Fruit fly (Drosophila melanogaster) whole organism, adult: ENCODE measurements around the gene CG10874.

Experiments
- CG11617 ChIP-seq: fragments of 200-800 bp; sonication (Bioruptor generic); optimal IDR thresholded peaks from 2 replicates; lab custom pipeline; 2017; ENCODE audit warnings: mild to moderate bottlenecking, missing biosample characterization, missing genetic modification reagents, missing genetic modification characterization
- CG12768 ChIP-seq: fragments of 200-800 bp; sonication (Bioruptor generic); optimal IDR thresholded peaks from 2 replicates; lab custom pipeline; 2017; ENCODE audit warnings: missing biosample characterization, missing genetic modification characterization, mild to moderate bottlenecking, moderate library complexity, missing genetic modification reagents
- CG14711 ChIP-seq: fragments of 200-800 bp; sonication (Bioruptor generic); optimal IDR thresholded peaks from 2 replicates; lab custom pipeline; 2018; ENCODE audit warnings: missing biosample characterization, mild to moderate bottlenecking, missing genetic modification characterization, moderate library complexity
- CG1620 ChIP-seq: fragments of 200-800 bp; sonication (Bioruptor generic); optimal IDR thresholded peaks from 2 replicates; lab custom pipeline; 2016; ENCODE audit warnings: missing biosample characterization, missing genetic modification characterization
- CG33017 ChIP-seq: fragments of 200-800 bp; sonication (Bioruptor generic); optimal IDR thresholded peaks from 2 replicates; lab custom pipeline; 2018; ENCODE audit warnings: missing biosample characterization, mild to moderate bottlenecking, missing genetic modification characterization, moderate library complexity
- CG5204 ChIP-seq: fragments of 200-800 bp; sonication (Bioruptor generic); optimal IDR thresholded peaks from 2 replicates; lab custom pipeline; 2016; ENCODE audit warnings: missing biosample characterization, missing genetic modification characterization
- CG7045 ChIP-seq: fragments of 200-800 bp; sonication (Bioruptor generic); optimal IDR thresholded peaks from 2 replicates; lab custom pipeline; 2017; ENCODE audit warnings: missing biosample characterization, mild to moderate bottlenecking, missing genetic modification characterization
- CG7101 ChIP-seq: fragments of 200-800 bp; sonication (Bioruptor generic); optimal IDR thresholded peaks from 2 replicates; lab custom pipeline; 2018; ENCODE audit warnings: missing biosample characterization, mild to moderate bottlenecking, missing genetic modification characterization, moderate library complexity
- Clk ChIP-seq: fragments of 200-800 bp; sonication (Bioruptor generic); optimal IDR thresholded peaks from 2 replicates; lab custom pipeline; 2017; ENCODE audit warnings: missing biosample characterization, missing genetic modification characterization
- Crg-1 ChIP-seq: fragments of 200-800 bp; sonication (Bioruptor generic); optimal IDR thresholded peaks from 2 replicates; lab custom pipeline; 2016; ENCODE audit warnings: missing biosample characterization, missing genetic modification characterization
- Hr96 ChIP-seq: fragments of 200-800 bp; sonication (Bioruptor generic); optimal IDR thresholded peaks from 2 replicates; lab custom pipeline; 2016; ENCODE audit warnings: missing biosample characterization, missing genetic modification characterization
- Mnt ChIP-seq: fragments of 200-800 bp; sonication (Bioruptor generic); optimal IDR thresholded peaks from 2 replicates; lab custom pipeline; 2016; ENCODE audit warnings: missing biosample characterization, mild to moderate bottlenecking, missing genetic modification characterization
- bab1 ChIP-seq: fragments of 200-800 bp; sonication (Bioruptor generic); optimal IDR thresholded peaks from 3 replicates; lab custom pipeline; 2019; ENCODE audit warnings: missing biosample characterization, mild to moderate bottlenecking, missing genetic modification characterization, moderate library complexity
- cic ChIP-seq: fragments of 200-800 bp; sonication (Bioruptor generic); optimal IDR thresholded peaks from 2 replicates; lab custom pipeline; 2017; ENCODE audit warnings: missing biosample characterization, mild to moderate bottlenecking, missing genetic modification characterization, moderate library complexity
- cnc ChIP-seq, 2 experiments: fragments of >200 bp; optimal IDR thresholded peaks; 2 replicates each; lab custom pipeline; 2017
- kay ChIP-seq: fragments of 200-800 bp; sonication (Bioruptor generic); peaks from one replicate; lab custom pipeline; 2016; ENCODE audit warnings: missing biosample characterization, missing genetic modification characterization, borderline replicate concordance
- ovo ChIP-seq: fragments of 200-800 bp; sonication (Bioruptor generic); optimal IDR thresholded peaks from 2 replicates; lab custom pipeline; 2016; ENCODE audit warnings: missing biosample characterization, missing genetic modification characterization
- pad ChIP-seq: fragments of 200-800 bp; sonication (Bioruptor generic); optimal IDR thresholded peaks from 3 replicates; lab custom pipeline; 2017; ENCODE audit warnings: missing biosample characterization, missing genetic modification characterization, mild to moderate bottlenecking, moderate library complexity, missing genetic modification reagents
- tj ChIP-seq: fragments of 200-800 bp; sonication (Bioruptor generic); optimal IDR thresholded peaks from 3 replicates; lab custom pipeline; 2017; ENCODE audit warnings: missing biosample characterization, mild to moderate bottlenecking, missing genetic modification characterization, moderate library complexity
- toe ChIP-seq: fragments of 200-800 bp; sonication (Bioruptor generic); optimal IDR thresholded peaks from 2 replicates; lab custom pipeline; 2016; ENCODE audit warnings: missing biosample characterization, missing genetic modification characterization

CG10874 gene

dm6 chr2L:2172460-2173121 lies 19.6 kb downstream of the CG10874 start:
- TF ChIP-seq ovo (GFP tag; lab: Kevin White, UChicago) = peak; percentile 9
- no peak for TF ChIP-seq CG7101 (tag; lab: Kevin White, UChicago)

dm6 chr2L:2171366-2172078 lies 20.7 kb downstream of the CG10874 start:
- TF ChIP-seq CG14711 (tag; lab: Kevin White, UChicago) (no peak), cnc (optimal IDR thresholded peaks at IDR 0.05; lab: Kevin White, UChicago) (no peak), CG11617 (GFP tag; lab: Kevin White, UChicago) (peak; percentile 35), kay (GFP tag; lab: Kevin White, UChicago) (peak; percentile 70), CG33017 (tag; lab: Kevin White, UChicago) (no peak), CG12768 (GFP tag; lab: Kevin White, UChicago) (peak; percentile 16), tj (GFP tag; lab: Kevin White, UChicago) (peak; percentile 42), Crg-1 (GFP tag; lab: Kevin White, UChicago) (no peak), cic (GFP tag; lab: Kevin White, UChicago) (peak; percentile 93), bab1 (GFP tag; lab: Kevin White, UChicago) (no peak), CG5204 (GFP tag; lab: Kevin White, UChicago) (no peak), CG7101 (tag; lab: Kevin White, UChicago) (peak; percentile 29), CG7045 (GFP tag; lab: Kevin White, UChicago) (no peak), pad (GFP tag; lab: Kevin White, UChicago) (no peak), toe (no peak), ovo (GFP tag; lab: Kevin White, UChicago) (peak; percentile 27), Clk (GFP tag; lab: Kevin White, UChicago) (no peak), CG1620 (GFP tag; lab: Kevin White, UChicago) (no peak), Mnt (GFP tag; lab: Kevin White, UChicago) (peak; percentile 39), Hr96 (GFP tag; lab: Kevin White, UChicago) (no peak)

- TF ChIP-seq CG7101 (tag; lab: Kevin White, UChicago) (no peak), ovo (GFP tag; lab: Kevin White, UChicago) (peak; percentile 32), CG33017 (tag; lab: Kevin White, UChicago) (no peak), CG11617 (GFP tag; lab: Kevin White, UChicago) (no peak), Hr96 (GFP tag; lab: Kevin White, UChicago) (no peak), cnc (optimal IDR thresholded peaks at IDR 0.05; lab: Kevin White, UChicago) (no peak), pad (GFP tag; lab: Kevin White, UChicago) (no peak), CG1620 (GFP tag; lab: Kevin White, UChicago) (no peak), tj (GFP tag; lab: Kevin White, UChicago) (no peak), Crg-1 (GFP tag; lab: Kevin White, UChicago) (no peak), kay (GFP tag; lab: Kevin White, UChicago) (peak; percentile 34), bab1 (GFP tag; lab: Kevin White, UChicago) (no peak), CG14711 (tag; lab: Kevin White, UChicago) (no peak), Clk (GFP tag; lab: Kevin White, UChicago) (no peak), cic (GFP tag; lab: Kevin White, UChicago) (peak; percentile 35), CG12768 (GFP tag; lab: Kevin White, UChicago) (no peak), CG7045 (GFP tag; lab: Kevin White, UChicago) (no peak), CG5204 (GFP tag; lab: Kevin White, UChicago) (no peak), Mnt (GFP tag; lab: Kevin White, UChicago) (no peak), toe (no peak)
These were observed 23.2 kb downstream of the CG10874 start for dm6 chr2L:2168894-2169456.

- TF ChIP-seq Hr96 (GFP tag; lab: Kevin White, UChicago) (no peak), CG33017 (tag; lab: Kevin White, UChicago) (no peak), kay (GFP tag; lab: Kevin White, UChicago) (no peak)
These were observed 23.8 kb downstream of the CG10874 start for dm6 chr2L:2168184-2168893.

- no peak for TF ChIP-seq CG12768 (GFP tag; lab: Kevin White, UChicago)
- no peak for TF ChIP-seq bab1 (GFP tag; lab: Kevin White, UChicago)
- TF ChIP-seq CG5204 (GFP tag; lab: Kevin White, UChicago) = no peak
- TF ChIP-seq CG7045 (GFP tag; lab: Kevin White, UChicago) = no peak
- no peak for TF ChIP-seq CG1620 (GFP tag; lab: Kevin White, UChicago)
- TF ChIP-seq toe = no peak
- TF ChIP-seq cnc (optimal IDR thresholded peaks at IDR 0.05; lab: Kevin White, UChicago) = no peak
- no peak for TF ChIP-seq cic (GFP tag; lab: Kevin White, UChicago)
- no peak for TF ChIP-seq CG14711 (tag; lab: Kevin White, UChicago)
- no peak for TF ChIP-seq Clk (GFP tag; lab: Kevin White, UChicago)
- TF ChIP-seq tj (GFP tag; lab: Kevin White, UChicago) = no peak
- no peak for TF ChIP-seq Mnt (GFP tag; lab: Kevin White, UChicago)
- TF ChIP-seq ovo (GFP tag; lab: Kevin White, UChicago) = no peak
- no peak for TF ChIP-seq pad (GFP tag; lab: Kevin White, UChicago)
- TF ChIP-seq CG7101 (tag; lab: Kevin White, UChicago) = no peak
- TF ChIP-seq Crg-1 (GFP tag; lab: Kevin White, UChicago) = no peak
- TF ChIP-seq kay (GFP tag; lab: Kevin White, UChicago) = no peak
These were observed 25.1 kb downstream of the CG10874 start for dm6 chr2L:2166958-2167707.
